Worm (Caenorhabditis elegans): ENCODE measurements around the gene Y54G2A.28.

The Y54G2A.28 gene

DNA sequence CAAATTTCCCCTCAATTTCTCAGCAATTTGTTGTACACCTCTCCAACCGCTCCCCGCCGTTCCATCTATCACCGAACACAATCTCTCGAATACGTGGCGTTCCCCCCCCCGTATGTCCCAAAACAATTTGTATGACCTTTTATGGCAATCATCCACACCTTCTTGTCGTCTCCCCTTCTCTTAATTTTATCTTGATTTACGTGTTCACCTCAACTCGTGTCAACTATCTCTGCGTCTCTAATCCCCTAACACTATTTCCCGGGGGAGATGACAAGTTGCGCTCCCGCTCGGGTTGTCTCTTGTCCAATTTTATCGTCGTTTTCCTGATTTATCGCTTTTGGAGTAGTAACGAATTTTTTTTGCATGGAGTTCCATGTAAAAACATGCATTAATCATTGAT is 2.4 kb upstream of the Y54G2A.28 start:
- TF ChIP-seq ceh-16 (tag; optimal IDR thresholded peaks at IDR 0.05) (peak; percentile 96), sem-4 (tag; optimal IDR thresholded peaks at IDR 0.05) (no peak), sma-9 (GFP tag; optimal IDR thresholded peaks at IDR 0.05) (no peak), sma-9 (tag; optimal IDR thresholded peaks at IDR 0.05) (no peak), unc-62 (GFP tag; optimal IDR thresholded peaks at IDR 0.05) (peak; percentile 50), alr-1 (tag; optimal IDR thresholded peaks at IDR 0.05) (no peak), Y55F3AM.14 (GFP tag; optimal IDR thresholded peaks at IDR 0.05) (no peak), mab-5 (tag; optimal IDR thresholded peaks at IDR 0.05) (peak; percentile 6), nhr-25 (tag; optimal IDR thresholded peaks at IDR 0.05) (peak; percentile 53), elt-1 (tag; optimal IDR thresholded peaks at IDR 0.05) (peak; percentile 34), crh-2 (tag; optimal IDR thresholded peaks at IDR 0.05) (peak; percentile 28)

DNA sequence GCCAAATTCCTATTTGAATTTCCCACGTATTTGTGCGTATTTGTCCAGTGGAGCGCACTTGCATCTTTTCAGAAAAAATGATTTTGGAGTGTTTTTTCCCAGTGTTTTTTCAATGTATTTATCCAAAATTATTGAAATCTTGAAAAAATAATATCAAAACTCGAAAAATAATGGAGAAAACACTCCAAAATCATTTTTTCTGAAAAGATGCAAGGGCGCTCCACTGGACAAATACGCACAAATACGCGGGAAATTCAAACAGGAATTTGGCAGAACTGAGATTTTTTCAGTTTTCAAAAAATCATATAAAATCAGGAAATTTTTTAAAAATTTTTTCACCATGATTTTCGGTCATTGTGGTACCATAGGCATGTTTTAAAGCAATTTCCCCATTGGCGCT is 574 bp downstream of the Y54G2A.28 start:
- TF ChIP-seq mab-5 (tag; optimal IDR thresholded peaks at IDR 0.05), result no peak
- TF ChIP-seq nhr-21 (tag; optimal IDR thresholded peaks at IDR 0.05), result no peak
- TF ChIP-seq nhr-11 (tag; optimal IDR thresholded peaks at IDR 0.05), result no peak
- no peak for TF ChIP-seq Y55F3AM.14 (GFP tag; optimal IDR thresholded peaks at IDR 0.05)
- peak; percentile 9 for TF ChIP-seq gmeb-1 (tag; optimal IDR thresholded peaks at IDR 0.05)
- no peak for TF ChIP-seq lin-11 (tag; optimal IDR thresholded peaks at IDR 0.05)
- no peak for TF ChIP-seq peb-1 (tag; optimal IDR thresholded peaks at IDR 0.05)

- TF ChIP-seq ztf-4 (tag; optimal IDR thresholded peaks at IDR 0.05) (no peak), sma-3 (GFP tag; optimal IDR thresholded peaks at IDR 0.05) (no peak), ceh-16 (tag; optimal IDR thresholded peaks at IDR 0.05) (no peak), nhr-11 (tag; optimal IDR thresholded peaks at IDR 0.05) (no peak), C34F6.9 (tag; optimal IDR thresholded peaks at IDR 0.05) (no peak), lin-11 (tag; optimal IDR thresholded peaks at IDR 0.05) (no peak), nhr-23 (tag; optimal IDR thresholded peaks at IDR 0.05) (no peak)
Measured at ce11 chrIV:3008828-3009227, 3.4 kb downstream of the Y54G2A.28 start, which contains the start of gene Y54G2A.73. Y54G2A.73 (minus strand) TSS chrIV:3008892.

DNA sequence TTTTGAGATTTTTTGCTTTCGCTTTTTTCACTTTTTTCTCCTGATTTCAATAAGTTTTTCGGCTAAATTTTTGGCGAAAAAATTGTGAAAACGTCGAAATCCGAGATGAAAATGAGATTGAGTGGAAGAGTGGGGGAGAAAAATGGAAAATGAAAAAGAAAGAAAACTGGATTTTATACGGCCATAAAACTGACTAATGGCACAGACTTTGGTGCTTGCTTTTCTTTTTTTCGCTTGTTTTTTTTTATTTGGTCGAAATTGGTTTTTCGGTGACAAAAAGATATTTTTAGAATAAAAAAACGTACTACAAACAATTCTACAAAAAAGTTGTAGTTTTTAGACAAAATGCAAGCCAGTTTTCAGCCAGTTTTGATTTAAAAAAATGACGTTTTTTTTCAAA is 9.4 kb downstream of the Y54G2A.28 start:
- TF ChIP-seq unc-55 (GFP tag; optimal IDR thresholded peaks at IDR 0.05), result peak; percentile 56
- TF ChIP-seq nhr-6 (tag; optimal IDR thresholded peaks at IDR 0.05), result no peak
- TF ChIP-seq aly-2 (tag; optimal IDR thresholded peaks at IDR 0.05), result no peak

DNA sequence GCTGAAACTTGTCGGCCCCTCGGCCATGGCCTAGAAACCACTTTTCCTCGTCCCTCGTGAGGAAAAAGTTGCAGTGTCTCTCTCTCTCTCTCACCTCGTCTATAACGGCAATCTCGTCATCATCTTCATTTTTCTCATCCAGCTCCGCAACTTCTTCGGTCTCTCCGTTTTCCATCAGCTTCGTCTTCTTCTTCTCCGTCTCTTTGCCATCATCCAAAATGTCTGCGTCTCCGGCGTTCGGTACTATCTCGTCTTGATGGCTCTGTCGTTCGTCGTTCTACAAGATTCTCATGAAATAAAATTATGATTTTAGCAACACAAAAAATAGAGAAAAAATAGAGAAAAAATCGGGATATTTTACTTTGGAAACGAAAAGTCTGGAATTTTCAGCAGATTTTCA is 10.7 kb downstream of the Y54G2A.28 start:
- TF ChIP-seq blmp-1 (tag; optimal IDR thresholded peaks at IDR 0.05; ENCODE audit: insufficient read depth) (no peak), gmeb-1 (tag; optimal IDR thresholded peaks at IDR 0.05) (no peak), ztf-11 (tag; optimal IDR thresholded peaks at IDR 0.05) (no peak), dmd-4 (tag; optimal IDR thresholded peaks at IDR 0.05) (no peak), egl-27 (tag; optimal IDR thresholded peaks at IDR 0.05) (no peak), skn-1 (tag; optimal IDR thresholded peaks at IDR 0.05) (no peak), peb-1 (tag; optimal IDR thresholded peaks at IDR 0.05) (no peak), nhr-11 (tag; optimal IDR thresholded peaks at IDR 0.05) (no peak), sem-4 (tag; optimal IDR thresholded peaks at IDR 0.05) (no peak), Y55F3AM.14 (GFP tag; optimal IDR thresholded peaks at IDR 0.05) (no peak), unc-55 (GFP tag; optimal IDR thresholded peaks at IDR 0.05) (peak; percentile 56), aly-2 (tag; optimal IDR thresholded peaks at IDR 0.05) (no peak), C34F6.9 (tag; optimal IDR thresholded peaks at IDR 0.05) (peak; percentile 38), ztf-1 (GFP tag; conservative IDR thresholded peaks at IDR 0.05) (no peak), lsy-2 (tag; optimal IDR thresholded peaks at IDR 0.05) (peak in 1 of 2 experiments; percentile 2), ZK546.5 (tag; optimal IDR thresholded peaks at IDR 0.05) (no peak), lin-39 (tag; optimal IDR thresholded peaks at IDR 0.05) (no peak)

- TF ChIP-seq peb-1 (tag; optimal IDR thresholded peaks at IDR 0.05) (no peak), ztf-11 (tag; optimal IDR thresholded peaks at IDR 0.05) (no peak), unc-55 (GFP tag; optimal IDR thresholded peaks at IDR 0.05) (peak; percentile 76), nhr-10 (tag; optimal IDR thresholded peaks at IDR 0.05) (no peak), sma-9 (GFP tag; optimal IDR thresholded peaks at IDR 0.05) (no peak), sma-9 (tag; optimal IDR thresholded peaks at IDR 0.05) (no peak), ceh-82 (tag; optimal IDR thresholded peaks at IDR 0.05) (no peak), snpc-4 (tag; optimal IDR thresholded peaks at IDR 0.05) (peak; percentile 29), lin-13 (GFP tag; optimal IDR thresholded peaks at IDR 0.05) (peak; percentile 34), nhr-11 (tag; optimal IDR thresholded peaks at IDR 0.05) (no peak), C34F6.9 (tag; optimal IDR thresholded peaks at IDR 0.05) (peak; percentile 24), F13H6.1 (tag; optimal IDR thresholded peaks at IDR 0.05) (peak; percentile 72), Y55F3AM.14 (GFP tag; optimal IDR thresholded peaks at IDR 0.05) (no peak), nhr-21 (tag; optimal IDR thresholded peaks at IDR 0.05) (no peak), nhr-129 (tag; optimal IDR thresholded peaks at IDR 0.05) (peak; percentile 47), mdl-1 (tag; optimal IDR thresholded peaks at IDR 0.05) (no peak), elt-1 (tag; optimal IDR thresholded peaks at IDR 0.05) (no peak), skn-1 (tag; optimal IDR thresholded peaks at IDR 0.05) (no peak), blmp-1 (tag; optimal IDR thresholded peaks at IDR 0.05; ENCODE audit: insufficient read depth) (peak; percentile 97), nhr-25 (tag; optimal IDR thresholded peaks at IDR 0.05) (peak; percentile 5)
Measured at ce11 chrIV:2998597-2999161, 13.5 kb downstream of the Y54G2A.28 start.

Data from whole organism, L2 larva.